Fruit fly (Drosophila melanogaster) S2 (cell line): ENCODE data around the gene CG14113.

Experiments
- CG8478 ChIP-seq: fragments of >200 bp; optimal IDR thresholded peaks from 2 replicates; lab custom pipeline; 2018
- CTCF ChIP-seq, 2 experiments: fragments of >200 bp; optimal IDR thresholded peaks; 2 replicates each; lab custom pipeline; 2018

DNA sequence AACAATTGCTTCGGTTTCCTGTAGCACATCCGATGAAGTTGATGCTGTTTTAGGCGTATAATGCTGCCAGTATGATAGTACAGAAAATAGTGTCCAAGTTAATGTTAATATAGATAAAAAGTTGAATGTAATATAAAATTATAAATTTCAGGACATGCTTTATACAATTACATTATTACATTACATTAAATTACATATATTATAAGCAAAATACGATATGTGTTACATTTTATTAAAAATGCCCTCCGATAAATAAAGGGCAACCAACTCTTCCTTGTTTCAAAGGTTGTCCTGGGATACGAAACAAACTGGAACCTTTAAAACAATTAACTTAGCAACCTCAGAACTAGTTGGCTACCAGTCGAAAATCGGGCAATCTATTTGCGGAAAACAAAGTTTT, 19.8 kb downstream of the CG14113 start, which contains the start of gene CG17687:
- TF ChIP-seq CTCF (optimal IDR thresholded peaks at IDR 0.05; lab: Kevin White, UChicago): no peak
- TF ChIP-seq CG8478: no peak
